Worm (Caenorhabditis elegans) whole organism, L3 larva: ENCODE measurements around the gene dcr-1.

ENCODE experiments used
- ZK546.5 ChIP-seq: sonication (generic microtip); optimal IDR thresholded peaks from 2 replicates; lab custom pipeline; 2017; ENCODE audit warnings: missing biosample characterization, missing genetic modification characterization
- daf-12 ChIP-seq: fragments of 150-350 bp; optimal IDR thresholded peaks from 2 replicates; lab custom pipeline; 2014; ENCODE audit warnings: missing biosample characterization, missing genetic modification reagents, missing genetic modification characterization
- egl-27 ChIP-seq: sonication (generic microtip); optimal IDR thresholded peaks from 4 replicates; lab custom pipeline; 2017; ENCODE audit warnings: missing biosample characterization, missing genetic modification reagents, missing genetic modification characterization
- nhr-237 ChIP-seq: fragments of 150-350 bp; optimal IDR thresholded peaks from 2 replicates; lab custom pipeline; 2014; ENCODE audit warnings: missing biosample characterization, missing genetic modification characterization
- snpc-4 ChIP-seq: fragments of 150-350 bp; optimal IDR thresholded peaks from 2 replicates; lab custom pipeline; 2014; ENCODE audit warnings: missing biosample characterization, missing genetic modification characterization

- TF ChIP-seq ZK546.5 (tag; lab: Kevin White, UChicago) (no peak), daf-12 (tag; lab: Kevin White, UChicago) (no peak), snpc-4 (tag; lab: Kevin White, UChicago) (no peak), nhr-237 (tag; lab: Kevin White, UChicago) (no peak), egl-27 (tag; lab: Kevin White, UChicago) (no peak)
These were observed 35.9 kb downstream of the dcr-1 start, which contains the start of gene K12H4.5 for ce11 chrIII:8044187-8044586.
